Fruit fly (Drosophila melanogaster) whole organism, prepupa: Measurements from ENCODE around the gene CG13796.

Source experiments
- Blimp-1 ChIP-seq: fragments of 200-800 bp; sonication (Bioruptor generic); optimal IDR thresholded peaks from 3 replicates; lab custom pipeline; 2017; ENCODE audit warnings: missing biosample characterization, missing genetic modification characterization, mild to moderate bottlenecking, moderate library complexity, missing genetic modification reagents
- CG10631 ChIP-seq: fragments of 200-800 bp; sonication (Bioruptor generic); optimal IDR thresholded peaks from 2 replicates; lab custom pipeline; 2016; ENCODE audit warnings: missing biosample characterization, missing genetic modification characterization
- CG10669 ChIP-seq: fragments of 200-800 bp; sonication (Bioruptor generic); optimal IDR thresholded peaks from 3 replicates; lab custom pipeline; 2018; ENCODE audit warnings: missing biosample characterization, mild to moderate bottlenecking, missing genetic modification characterization, moderate library complexity
- CG11294 ChIP-seq: fragments of 200-800 bp; sonication (Bioruptor generic); IDR thresholded peaks from 2 replicates; pipeline ENCODE4 v1.3.6; 2022; ENCODE audit warnings: missing biosample characterization, missing genetic modification characterization
- CG11762 ChIP-seq: fragments of 200-800 bp; sonication (Bioruptor generic); optimal IDR thresholded peaks from 3 replicates; lab custom pipeline; 2016; ENCODE audit warnings: missing biosample characterization, missing genetic modification characterization; ENCODE audit not compliant: insufficient read depth
- CG11902 ChIP-seq: fragments of 200-800 bp; sonication (Bioruptor generic); optimal IDR thresholded peaks from 3 replicates; lab custom pipeline; 2016; ENCODE audit warnings: missing biosample characterization, missing genetic modification characterization
- CG15336 ChIP-seq: fragments of 200-800 bp; sonication (Bioruptor generic); IDR thresholded peaks from 2 replicates; pipeline ENCODE4 v1.3.6; 2022; ENCODE audit warnings: missing biosample characterization, missing genetic modification characterization
- CG1621 ChIP-seq: fragments of 200-800 bp; sonication (Bioruptor generic); optimal IDR thresholded peaks from 3 replicates; lab custom pipeline; 2018; ENCODE audit warnings: missing biosample characterization, mild to moderate bottlenecking, missing genetic modification characterization
- CG16779 ChIP-seq: fragments of 200-800 bp; sonication (Bioruptor generic); optimal IDR thresholded peaks from 3 replicates; lab custom pipeline; 2017; ENCODE audit warnings: missing biosample characterization, mild to moderate bottlenecking, missing genetic modification characterization
- CG32006 ChIP-seq: fragments of 200-800 bp; sonication (Bioruptor generic); optimal IDR thresholded peaks from 3 replicates; lab custom pipeline; 2017; ENCODE audit warnings: missing biosample characterization, mild to moderate bottlenecking, missing genetic modification characterization
- CG3919 ChIP-seq: fragments of 200-800 bp; sonication (Bioruptor generic); optimal IDR thresholded peaks from 3 replicates; lab custom pipeline; 2016; ENCODE audit warnings: missing biosample characterization, missing genetic modification characterization
- CG4318 ChIP-seq: fragments of 200-800 bp; sonication (Bioruptor generic); optimal IDR thresholded peaks from 3 replicates; lab custom pipeline; 2017; ENCODE audit warnings: missing biosample characterization, mild to moderate bottlenecking, missing genetic modification characterization
- CG6163 ChIP-seq: fragments of 200-800 bp; sonication (Bioruptor generic); IDR thresholded peaks from 3 replicates; pipeline ENCODE4 v1.3.6; 2022; ENCODE audit warnings: missing biosample characterization, missing genetic modification characterization
- CG6792 ChIP-seq: fragments of 200-800 bp; sonication (Bioruptor generic); optimal IDR thresholded peaks from 3 replicates; lab custom pipeline; 2016; ENCODE audit warnings: missing biosample characterization, missing genetic modification characterization
- CG6808 ChIP-seq: fragments of 200-800 bp; sonication (Bioruptor generic); optimal IDR thresholded peaks from 3 replicates; lab custom pipeline; 2017; ENCODE audit warnings: missing biosample characterization, missing genetic modification characterization, mild to moderate bottlenecking, moderate library complexity, missing genetic modification reagents
- CG6854 ChIP-seq: fragments of 200-800 bp; sonication (Bioruptor generic); optimal IDR thresholded peaks from 2 replicates; lab custom pipeline; 2017; ENCODE audit warnings: missing biosample characterization, mild to moderate bottlenecking, missing genetic modification characterization
- CG7368 ChIP-seq: fragments of 200-800 bp; sonication (Bioruptor generic); optimal IDR thresholded peaks from 3 replicates; lab custom pipeline; 2016; ENCODE audit warnings: missing biosample characterization, missing genetic modification characterization
- CG8119 ChIP-seq: fragments of 200-800 bp; sonication (Bioruptor generic); IDR thresholded peaks from 3 replicates; pipeline ENCODE4 v1.3.6; 2022; ENCODE audit warnings: missing biosample characterization, missing genetic modification characterization
- CG8632 ChIP-seq: fragments of 200-800 bp; sonication (Bioruptor generic); optimal IDR thresholded peaks from 3 replicates; lab custom pipeline; 2016; ENCODE audit warnings: missing biosample characterization, missing genetic modification characterization
- CG9139 ChIP-seq: fragments of 200-800 bp; sonication (Bioruptor generic); optimal IDR thresholded peaks from 3 replicates; lab custom pipeline; 2017; ENCODE audit warnings: missing biosample characterization, mild to moderate bottlenecking, missing genetic modification characterization
- Eip75B ChIP-seq: fragments of 200-800 bp; sonication (Bioruptor generic); optimal IDR thresholded peaks from 3 replicates; lab custom pipeline; 2016; ENCODE audit warnings: missing biosample characterization, missing genetic modification characterization
- Eip78C ChIP-seq: fragments of 200-800 bp; sonication (Bioruptor generic); peaks from one replicate; lab custom pipeline; 2016; ENCODE audit warnings: missing biosample characterization, missing genetic modification characterization
- Eip93F ChIP-seq: fragments of 200-800 bp; sonication (Bioruptor generic); optimal IDR thresholded peaks from 2 replicates; lab custom pipeline; 2016; ENCODE audit warnings: missing biosample characterization, mild to moderate bottlenecking, missing genetic modification characterization
- Ets21C ChIP-seq: fragments of 200-800 bp; sonication (Bioruptor generic); optimal IDR thresholded peaks from 3 replicates; lab custom pipeline; 2016; ENCODE audit warnings: missing biosample characterization, missing genetic modification characterization
- Gug ChIP-seq: fragments of 200-800 bp; sonication (Bioruptor generic); IDR thresholded peaks from 2 replicates; pipeline ENCODE4 v1.3.6; 2022; ENCODE audit warnings: missing biosample characterization, missing genetic modification characterization
- Hr38 ChIP-seq: sonication (Bioruptor generic); optimal IDR thresholded peaks from 2 replicates; lab custom pipeline; 2016; ENCODE audit warnings: missing biosample characterization, missing genetic modification characterization
- Hr4 ChIP-seq: fragments of 200-800 bp; sonication (Bioruptor generic); optimal IDR thresholded peaks from 3 replicates; lab custom pipeline; 2016; ENCODE audit warnings: missing biosample characterization, missing genetic modification characterization
- Lpt ChIP-seq: fragments of 200-800 bp; sonication (Bioruptor generic); optimal IDR thresholded peaks from 3 replicates; lab custom pipeline; 2016; ENCODE audit warnings: missing biosample characterization, missing genetic modification characterization
- Met ChIP-seq: fragments of 200-800 bp; sonication (Bioruptor generic); optimal IDR thresholded peaks from 3 replicates; lab custom pipeline; 2016; ENCODE audit warnings: missing biosample characterization, missing genetic modification characterization
- OdsH ChIP-seq: fragments of 200-800 bp; sonication (Bioruptor generic); optimal IDR thresholded peaks from 3 replicates; lab custom pipeline; 2016; ENCODE audit warnings: missing biosample characterization, missing genetic modification characterization
- Smox ChIP-seq: fragments of 200-800 bp; sonication (Bioruptor generic); optimal IDR thresholded peaks from 3 replicates; lab custom pipeline; 2016; ENCODE audit warnings: missing biosample characterization, missing genetic modification characterization
- Sox14 ChIP-seq: fragments of 200-800 bp; sonication (Bioruptor generic); optimal IDR thresholded peaks from 3 replicates; lab custom pipeline; 2016; ENCODE audit warnings: missing biosample characterization, missing genetic modification characterization
- Sox15 ChIP-seq: fragments of 200-800 bp; sonication (Bioruptor generic); optimal IDR thresholded peaks from 3 replicates; lab custom pipeline; 2016; ENCODE audit warnings: missing biosample characterization, missing genetic modification characterization
- acj6 ChIP-seq: fragments of 200-800 bp; sonication (Bioruptor generic); optimal IDR thresholded peaks from 3 replicates; lab custom pipeline; 2016; ENCODE audit warnings: missing biosample characterization, missing genetic modification characterization
- cyc ChIP-seq: fragments of 200-800 bp; sonication (Bioruptor generic); optimal IDR thresholded peaks from 3 replicates; lab custom pipeline; 2016; ENCODE audit warnings: missing biosample characterization, missing genetic modification characterization
- dac ChIP-seq: fragments of 200-800 bp; sonication (Bioruptor generic); optimal IDR thresholded peaks from 2 replicates; lab custom pipeline; 2017; ENCODE audit warnings: missing biosample characterization, mild to moderate bottlenecking, missing genetic modification characterization
- eg ChIP-seq: fragments of 200-800 bp; sonication (Bioruptor generic); IDR thresholded peaks from 3 replicates; pipeline ENCODE4 v1.3.6; 2022; ENCODE audit warnings: missing biosample characterization, missing genetic modification characterization
- fd59A ChIP-seq: fragments of 200-800 bp; sonication (Bioruptor generic); optimal IDR thresholded peaks from 2 replicates; lab custom pipeline; 2017; ENCODE audit warnings: missing biosample characterization, mild to moderate bottlenecking, missing genetic modification characterization, missing genetic modification reagents
- fd85E ChIP-seq: fragments of 200-800 bp; sonication (Bioruptor generic); optimal IDR thresholded peaks from 3 replicates; lab custom pipeline; 2016; ENCODE audit warnings: missing biosample characterization, missing genetic modification characterization
- fkh ChIP-seq: fragments of 200-800 bp; sonication (Bioruptor generic); optimal IDR thresholded peaks from 3 replicates; lab custom pipeline; 2017; ENCODE audit warnings: missing biosample characterization, mild to moderate bottlenecking, missing genetic modification characterization, moderate library complexity
- lz ChIP-seq: fragments of 200-800 bp; sonication (Bioruptor generic); optimal IDR thresholded peaks from 3 replicates; lab custom pipeline; 2016; ENCODE audit warnings: missing biosample characterization, missing genetic modification characterization
- net ChIP-seq: fragments of 200-800 bp; sonication (Bioruptor generic); optimal IDR thresholded peaks from 3 replicates; lab custom pipeline; 2016; ENCODE audit warnings: missing biosample characterization, missing genetic modification characterization
- pdm3 ChIP-seq: fragments of 200-800 bp; sonication (Bioruptor generic); optimal IDR thresholded peaks from 3 replicates; lab custom pipeline; 2016; ENCODE audit warnings: missing biosample characterization, missing genetic modification characterization
- salr ChIP-seq, 2 experiments: fragments of 200-800 bp; sonication (Bioruptor generic); optimal IDR thresholded peaks; 3 replicates each; lab custom pipeline; 2016 to 2018; ENCODE audit warnings: missing biosample characterization in 2 of 2, missing genetic modification characterization in 2 of 2, mild to moderate bottlenecking in 1 of 2
- spab ChIP-seq: fragments of 200-800 bp; sonication (Bioruptor generic); optimal IDR thresholded peaks from 2 replicates; lab custom pipeline; 2017; ENCODE audit warnings: missing biosample characterization, mild to moderate bottlenecking, missing genetic modification characterization, missing genetic modification reagents
- ss ChIP-seq, 2 experiments: fragments of 200-800 bp; sonication (Bioruptor generic); optimal IDR thresholded peaks; 2 replicates in 1 of 2; 3 replicates in 1 of 2; lab custom pipeline; 2017 to 2018; ENCODE audit warnings: mild to moderate bottlenecking in 2 of 2, missing biosample characterization in 2 of 2, missing genetic modification characterization in 2 of 2, moderate library complexity in 1 of 2
- svp ChIP-seq: fragments of 200-800 bp; sonication (Bioruptor generic); peaks from one replicate; lab custom pipeline; 2016; ENCODE audit warnings: missing biosample characterization, missing genetic modification characterization
- topi ChIP-seq: fragments of 200-800 bp; sonication (Bioruptor generic); optimal IDR thresholded peaks from 3 replicates; lab custom pipeline; 2016; ENCODE audit warnings: missing biosample characterization, missing genetic modification characterization
- vri ChIP-seq: fragments of 200-800 bp; sonication (Bioruptor generic); optimal IDR thresholded peaks from 3 replicates; lab custom pipeline; 2016; ENCODE audit warnings: missing biosample characterization, mild to moderate bottlenecking, missing genetic modification characterization

Gene CG13796

dm6 chr2L:7767328-7767727 lies 34.9 kb upstream of the CG13796 start, which contains the start of gene CG7191:
Gene CG7191, plus strand, starts transcription at chr2L:7767628.
- no peak for TF ChIP-seq Ets21C (GFP tag; lab: Kevin White, UChicago)
- no peak for TF ChIP-seq fd85E
- no peak for TF ChIP-seq CG1621 (tag; lab: Kevin White, UChicago)
- TF ChIP-seq Sox15 (GFP tag; lab: Kevin White, UChicago): no peak
- TF ChIP-seq Eip75B: no peak
- no peak for TF ChIP-seq vri (GFP tag; lab: Kevin White, UChicago)
- TF ChIP-seq fkh (GFP tag; lab: Kevin White, UChicago): no peak
- TF ChIP-seq CG8119 (GFP tag; lab: Robert Waterston, UW): no peak
- TF ChIP-seq CG9139 (GFP tag; lab: Kevin White, UChicago): no peak
- no peak for TF ChIP-seq Eip78C (GFP tag; lab: Kevin White, UChicago)
- no peak for TF ChIP-seq CG11762 (GFP tag; lab: Kevin White, UChicago)
- TF ChIP-seq CG6792: no peak
- TF ChIP-seq CG7368 (GFP tag; lab: Kevin White, UChicago): no peak
- TF ChIP-seq CG15336 (GFP tag; lab: Robert Waterston, UW): no peak
- TF ChIP-seq pdm3: no peak
- TF ChIP-seq dac: no peak

- TF ChIP-seq Eip78C (GFP tag; lab: Kevin White, UChicago): no peak
- TF ChIP-seq OdsH (GFP tag; lab: Kevin White, UChicago): no peak
- TF ChIP-seq lz (GFP tag; lab: Kevin White, UChicago): no peak
- TF ChIP-seq Smox (GFP tag; lab: Kevin White, UChicago): no peak
- peak; percentile 2 for TF ChIP-seq Hr4
- TF ChIP-seq CG32006 (GFP tag; lab: Kevin White, UChicago): peak; percentile 20
- no peak for TF ChIP-seq spab (GFP tag; lab: Kevin White, UChicago)
- TF ChIP-seq CG7368 (GFP tag; lab: Kevin White, UChicago): no peak
- no peak for TF ChIP-seq Eip93F (GFP tag; lab: Kevin White, UChicago)
- no peak for TF ChIP-seq CG8632 (GFP tag; lab: Kevin White, UChicago)
- no peak for TF ChIP-seq Sox14
- no peak for TF ChIP-seq Met (GFP tag; lab: Kevin White, UChicago)
- TF ChIP-seq CG16779 (tag; lab: Kevin White, UChicago): no peak
- peak; percentile 51; the same call in 1 of the 3 replicates for TF ChIP-seq eg (GFP tag; lab: Robert Waterston, UW)
- no peak for TF ChIP-seq fd85E
- TF ChIP-seq cyc: no peak
- no peak for TF ChIP-seq Blimp-1 (GFP tag; lab: Kevin White, UChicago)
- TF ChIP-seq CG6854: no peak
- no peak for TF ChIP-seq salr (GFP tag; optimal IDR thresholded peaks at IDR 0.05; lab: Kevin White, UChicago)
- TF ChIP-seq CG10631 (GFP tag; lab: Kevin White, UChicago): no peak
- TF ChIP-seq svp: no peak
- TF ChIP-seq CG15336 (GFP tag; lab: Robert Waterston, UW): peak; percentile 48; the same call in 1 of the 2 replicates
- 0 out of 2 replicates have a peak, but pooled peaks have one; percentile 19 for TF ChIP-seq CG11294 (GFP tag; lab: Robert Waterston, UW)
- TF ChIP-seq CG10669 (GFP tag; lab: Kevin White, UChicago): no peak
- TF ChIP-seq CG4318 (GFP tag; lab: Kevin White, UChicago): no peak
- peak; percentile 40; the same call in 1 of the 3 replicates for TF ChIP-seq CG8119 (GFP tag; lab: Robert Waterston, UW)
- no peak for TF ChIP-seq CG9139 (GFP tag; lab: Kevin White, UChicago)
- TF ChIP-seq pdm3: no peak
- TF ChIP-seq CG6163 (GFP tag; lab: Robert Waterston, UW): no peak
- TF ChIP-seq fd59A (GFP tag; lab: Kevin White, UChicago): no peak
- no peak for TF ChIP-seq vri (GFP tag; lab: Kevin White, UChicago)
- no peak for TF ChIP-seq Lpt (GFP tag; lab: Kevin White, UChicago)
- TF ChIP-seq fkh (GFP tag; lab: Kevin White, UChicago): no peak
- TF ChIP-seq CG6792: no peak
- no peak for TF ChIP-seq Hr38 (GFP tag; lab: Kevin White, UChicago)
- no peak for TF ChIP-seq CG11762 (GFP tag; lab: Kevin White, UChicago)
- no peak for TF ChIP-seq CG6808
- TF ChIP-seq Ets21C (GFP tag; lab: Kevin White, UChicago): no peak
- TF ChIP-seq CG11902 (GFP tag; lab: Kevin White, UChicago): no peak
- no peak for TF ChIP-seq ss (GFP tag; optimal IDR thresholded peaks at IDR 0.05; lab: Kevin White, UChicago)
- TF ChIP-seq topi: no peak
- TF ChIP-seq Gug: no peak
- no peak for TF ChIP-seq net
- no peak for TF ChIP-seq Eip75B
- peak; percentile 10 for TF ChIP-seq acj6 (GFP tag; lab: Kevin White, UChicago)
- TF ChIP-seq CG3919 (GFP tag; lab: Kevin White, UChicago): no peak
Measured at dm6 chr2L:7756835-7757234, 24.4 kb upstream of the CG13796 start.
